Fruit fly (Drosophila melanogaster) whole organism: Measurements from ENCODE around the gene ec.

Experiments
- CG8478 ChIP-seq: fragments of >200 bp; optimal IDR thresholded peaks from 2 replicates; lab custom pipeline; 2018; ENCODE audit warnings: inconsistent platforms
- Dll ChIP-seq: fragments of >200 bp; optimal IDR thresholded peaks from 2 replicates; lab custom pipeline; 2017
- EcR ChIP-seq, 2 experiments: fragments of >200 bp; optimal IDR thresholded peaks; 2 replicates each; lab custom pipeline; 2017; ENCODE audit warnings: missing biosample characterization in 2 of 2, missing genetic modification characterization in 2 of 2, missing genetic modification reagents in 2 of 2
- pan ChIP-seq: fragments of >200 bp; optimal IDR thresholded peaks from 2 replicates; lab custom pipeline; 2017
- psq ChIP-seq: fragments of >200 bp; optimal IDR thresholded peaks from 2 replicates; lab custom pipeline; 2017
- usp ChIP-seq: fragments of >200 bp; optimal IDR thresholded peaks from 2 replicates; lab custom pipeline; 2017; ENCODE audit warnings: missing biosample characterization, missing genetic modification characterization, mixed read lengths

Gene ec

dm6 chrX:3811340-3811788 is at the start of gene ec:
TSS of gene ec (plus strand) at chrX:3811698.
- TF ChIP-seq CG8478 (lab: Kevin White, UChicago) (no peak), pan (lab: Kevin White, UChicago) (no peak), EcR (GFP tag; optimal IDR thresholded peaks at IDR 0.05; lab: Kevin White, UChicago) (no peak), psq (lab: Kevin White, UChicago) (no peak), Dll (lab: Kevin White, UChicago) (no peak), usp (no peak)

DNA sequence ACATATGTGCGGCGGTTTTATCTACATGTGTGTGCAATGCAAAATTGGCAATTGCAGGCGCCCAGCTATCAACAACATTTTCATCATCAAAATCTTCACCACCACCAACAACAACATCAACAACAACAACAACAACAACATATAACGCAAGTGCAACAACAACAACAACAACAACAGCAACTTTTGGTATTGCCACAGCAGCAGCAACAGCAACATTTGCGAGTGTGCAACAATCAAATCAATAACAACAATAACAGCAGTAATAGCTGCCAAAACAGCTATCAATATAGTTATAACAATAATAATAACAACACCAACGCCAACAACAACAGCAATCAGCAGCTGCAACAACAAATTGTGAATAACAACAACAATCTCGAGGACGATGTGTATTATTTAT is 49.1 kb upstream of the ec start:
- TF ChIP-seq psq (lab: Kevin White, UChicago), result no peak
- TF ChIP-seq EcR (GFP tag; optimal IDR thresholded peaks at IDR 0.05; lab: Kevin White, UChicago), result no peak
- TF ChIP-seq CG8478 (lab: Kevin White, UChicago), result no peak
- no peak for TF ChIP-seq usp
- no peak for TF ChIP-seq Dll (lab: Kevin White, UChicago)
- TF ChIP-seq pan (lab: Kevin White, UChicago), result no peak

DNA sequence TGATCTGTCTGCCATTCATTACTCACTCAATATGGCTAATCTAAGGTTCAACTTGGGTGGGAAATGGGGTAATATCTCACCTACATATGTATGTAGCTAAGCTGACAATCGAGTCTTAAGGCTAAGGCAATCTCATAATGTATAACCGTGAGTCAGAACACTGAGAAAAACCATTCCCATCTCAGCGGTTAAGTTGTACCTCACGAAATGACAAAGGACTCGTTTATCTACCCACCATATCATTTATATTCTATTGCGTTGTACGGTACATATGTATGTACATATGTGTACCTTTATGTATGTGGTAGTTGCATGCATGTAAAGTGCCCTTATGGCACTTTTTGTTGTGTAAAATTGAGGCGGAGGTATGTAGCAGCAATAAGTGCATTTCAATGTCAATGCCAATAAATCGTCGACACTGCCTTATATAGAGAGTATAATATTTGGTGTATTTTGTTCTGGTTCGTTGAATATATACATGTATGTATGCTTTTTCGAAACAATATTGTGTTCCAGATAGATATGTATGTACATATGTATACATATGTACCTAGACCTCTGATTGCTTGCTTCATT is 48.5 kb upstream of the ec start:
- TF ChIP-seq pan (lab: Kevin White, UChicago) (no peak), EcR (GFP tag; optimal IDR thresholded peaks at IDR 0.05; lab: Kevin White, UChicago) (no peak), CG8478 (lab: Kevin White, UChicago) (no peak), Dll (lab: Kevin White, UChicago) (no peak), usp (no peak), psq (lab: Kevin White, UChicago) (no peak)

dm6 chrX:3764223-3764622 is 47.3 kb upstream of the ec start:
- TF ChIP-seq psq (lab: Kevin White, UChicago), result no peak
- TF ChIP-seq pan (lab: Kevin White, UChicago), result no peak
- TF ChIP-seq CG8478 (lab: Kevin White, UChicago), result no peak
- TF ChIP-seq EcR (GFP tag; optimal IDR thresholded peaks at IDR 0.05; lab: Kevin White, UChicago), result no peak
- TF ChIP-seq usp, result no peak
- TF ChIP-seq Dll (lab: Kevin White, UChicago), result no peak

- TF ChIP-seq EcR (GFP tag; optimal IDR thresholded peaks at IDR 0.05; lab: Kevin White, UChicago) (no peak), usp (no peak), CG8478 (lab: Kevin White, UChicago) (no peak), pan (lab: Kevin White, UChicago) (no peak), psq (lab: Kevin White, UChicago) (no peak), Dll (lab: Kevin White, UChicago) (no peak)
Measured at dm6 chrX:3767085-3767484, 44.4 kb upstream of the ec start.

DNA sequence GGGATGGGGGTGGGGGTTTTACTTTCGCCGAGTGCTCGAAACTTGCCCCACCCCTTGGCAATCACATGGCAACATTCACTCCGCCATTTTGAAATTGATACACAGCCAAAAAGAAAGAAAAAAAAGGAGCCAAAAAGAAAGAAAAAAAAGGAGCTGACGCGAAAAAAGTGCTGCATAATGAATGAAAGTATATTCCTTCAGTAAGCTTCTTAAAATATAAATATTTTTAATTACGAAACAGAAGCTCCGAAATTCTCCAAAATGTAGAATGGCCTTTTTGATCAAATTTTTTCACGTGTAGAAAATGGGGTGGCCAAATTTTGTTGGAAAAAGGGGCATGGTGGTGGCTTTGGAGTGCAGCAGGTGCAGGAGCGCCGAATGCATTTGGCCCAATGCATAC is 43.3 kb upstream of the ec start:
- TF ChIP-seq CG8478 (lab: Kevin White, UChicago) (no peak), psq (lab: Kevin White, UChicago) (no peak), pan (lab: Kevin White, UChicago) (no peak), usp (no peak), EcR (GFP tag; optimal IDR thresholded peaks at IDR 0.05; lab: Kevin White, UChicago) (no peak), Dll (lab: Kevin White, UChicago) (no peak)

dm6 chrX:3772434-3772810 is 39.1 kb upstream of the ec start:
- TF ChIP-seq pan (lab: Kevin White, UChicago), result no peak
- TF ChIP-seq EcR (GFP tag; optimal IDR thresholded peaks at IDR 0.05; lab: Kevin White, UChicago), result no peak
- no peak for TF ChIP-seq Dll (lab: Kevin White, UChicago)
- TF ChIP-seq psq (lab: Kevin White, UChicago), result no peak
- TF ChIP-seq CG8478 (lab: Kevin White, UChicago), result no peak

dm6 chrX:3772811-3773740 is 38.4 kb upstream of the ec start:
- TF ChIP-seq CG8478 (lab: Kevin White, UChicago), result no peak

- no peak for TF ChIP-seq Dll (lab: Kevin White, UChicago)
- TF ChIP-seq usp, result no peak
- TF ChIP-seq EcR (GFP tag; optimal IDR thresholded peaks at IDR 0.05; lab: Kevin White, UChicago), result no peak
- TF ChIP-seq pan (lab: Kevin White, UChicago), result no peak
- TF ChIP-seq psq (lab: Kevin White, UChicago), result no peak
- TF ChIP-seq CG8478 (lab: Kevin White, UChicago), result no peak
Measured at dm6 chrX:3774277-3774676, 37.2 kb upstream of the ec start.

- no peak for TF ChIP-seq Dll (lab: Kevin White, UChicago)
- TF ChIP-seq CG8478 (lab: Kevin White, UChicago), result no peak
- no peak for TF ChIP-seq psq (lab: Kevin White, UChicago)
- no peak for TF ChIP-seq usp
- TF ChIP-seq pan (lab: Kevin White, UChicago), result no peak
- no peak for TF ChIP-seq EcR (GFP tag; optimal IDR thresholded peaks at IDR 0.05; lab: Kevin White, UChicago)
Measured at dm6 chrX:3775137-3775536, 36.4 kb upstream of the ec start.

DNA sequence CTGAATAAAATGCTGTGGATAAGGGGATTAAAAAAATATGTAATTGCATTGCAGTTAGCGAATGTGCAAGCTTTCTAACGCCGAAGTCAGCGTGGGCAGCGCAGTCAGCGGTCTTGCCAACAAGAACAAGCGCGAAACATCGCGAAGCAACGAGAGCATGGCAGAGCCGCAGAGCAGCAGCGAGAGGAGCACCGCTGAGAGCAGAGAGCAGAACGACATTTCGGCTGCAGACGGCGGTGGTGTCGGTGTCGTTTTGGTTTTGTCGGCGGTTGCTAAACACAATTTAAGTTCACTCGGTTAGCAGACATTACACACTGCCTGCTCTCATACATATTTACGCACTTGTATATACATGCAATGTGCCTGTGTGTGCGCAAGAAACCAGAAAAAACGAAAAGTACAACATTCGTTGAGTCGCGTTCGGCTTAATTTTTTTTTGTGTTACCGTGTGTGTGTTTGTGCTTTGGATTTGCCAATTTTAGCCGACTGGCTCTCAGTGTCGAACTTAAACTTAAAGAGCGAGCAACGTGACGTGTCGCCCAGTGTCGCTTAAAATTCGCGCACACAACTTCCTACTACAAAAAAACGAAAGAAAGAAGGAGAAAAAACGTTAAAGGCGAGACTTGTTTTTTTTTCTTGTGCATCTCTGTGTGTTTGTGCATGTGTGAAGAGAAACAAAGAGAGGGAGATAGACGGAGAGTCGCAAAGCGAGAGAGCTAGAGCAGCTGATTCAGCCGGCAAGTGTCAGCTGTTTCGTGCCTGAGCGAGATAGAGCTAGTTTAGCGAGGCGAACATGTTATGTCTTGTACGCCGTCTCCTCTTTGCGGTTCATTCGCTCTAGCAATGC is 35.5 kb upstream of the ec start:
- no peak for TF ChIP-seq Dll (lab: Kevin White, UChicago)
- TF ChIP-seq CG8478 (lab: Kevin White, UChicago), result no peak
- TF ChIP-seq pan (lab: Kevin White, UChicago), result no peak
- no peak for TF ChIP-seq usp
- no peak for TF ChIP-seq EcR (GFP tag; optimal IDR thresholded peaks at IDR 0.05; lab: Kevin White, UChicago)
- no peak for TF ChIP-seq psq (lab: Kevin White, UChicago)
